Worm (Caenorhabditis elegans) whole organism, L4/young adult: Measurements from ENCODE around the gene str-221.

Source experiments
- W03F9.2 ChIP-seq: fragments of 150-350 bp; optimal IDR thresholded peaks from 2 replicates; lab custom pipeline; 2014; ENCODE audit warnings: missing biosample characterization, missing genetic modification characterization
- dao-5 ChIP-seq: sonication (generic microtip); optimal IDR thresholded peaks from 2 replicates; lab custom pipeline; 2016; ENCODE audit warnings: missing genotype, missing genetic modification characterization, moderate library complexity, missing compliant biosample characterization
- him-1 ChIP-seq: sonication (generic microtip); optimal IDR thresholded peaks from 2 replicates; lab custom pipeline; 2016; ENCODE audit warnings: missing genotype, missing genetic modification reagents, missing genetic modification characterization, missing compliant biosample characterization

- TF ChIP-seq him-1 (tag; lab: Kevin White, UChicago) = no peak
- TF ChIP-seq W03F9.2 (tag; lab: Kevin White, UChicago) = no peak
- TF ChIP-seq dao-5 (tag; lab: Kevin White, UChicago) = no peak
Measured at ce11 chrV:1594554-1595092, 45.5 kb upstream of the str-221 start.
